Fruit fly (Drosophila melanogaster): ENCODE measurements around the gene dre4.
A peak's percentile ranks its signal among the peaks of the same experiment; 100 is the strongest.

dre4 gene

dm6 chr3L:1906208-1906607 is 30.1 kb upstream of the dre4 start:
- TF ChIP-seq CG14655 (GFP tag; optimal IDR thresholded peaks at IDR 0.05) (no peak), CG8159 (tag; optimal IDR thresholded peaks at IDR 0.05) (peak; percentile 4), Snoo (tag; optimal IDR thresholded peaks at IDR 0.05) (no peak), CG9948 (tag; optimal IDR thresholded peaks at IDR 0.05) (no peak), Pif1B (GFP tag; optimal IDR thresholded peaks at IDR 0.05) (no peak), CG12605 (GFP tag; IDR thresholded peaks at IDR 0.05) (no peak), Pif1A (GFP tag; optimal IDR thresholded peaks at IDR 0.05) (peak; percentile 19), CG15710 (tag; optimal IDR thresholded peaks at IDR 0.05) (no peak), fd96Ca (GFP tag; IDR thresholded peaks at IDR 0.05) (no peak)

- no peak for TF ChIP-seq CG12605 (GFP tag; IDR thresholded peaks at IDR 0.05)
- TF ChIP-seq CG4496 (GFP tag; IDR thresholded peaks at IDR 0.05) = no peak
- no peak for TF ChIP-seq Snoo (tag; optimal IDR thresholded peaks at IDR 0.05)
- peak; percentile 12 for TF ChIP-seq Pif1B (GFP tag; optimal IDR thresholded peaks at IDR 0.05)
- peak; percentile 47; the same call in 2 of the 3 replicates for TF ChIP-seq fd96Ca (GFP tag; IDR thresholded peaks at IDR 0.05)
- no peak for TF ChIP-seq CG17806 (tag; optimal IDR thresholded peaks at IDR 0.05)
- peak; percentile 39 for TF ChIP-seq Pif1A (GFP tag; optimal IDR thresholded peaks at IDR 0.05)
- TF ChIP-seq CG8301 (tag; optimal IDR thresholded peaks at IDR 0.05) = peak; percentile 36
- TF ChIP-seq rn (GFP tag; IDR thresholded peaks at IDR 0.05) = no peak
- TF ChIP-seq CG15710 (tag; optimal IDR thresholded peaks at IDR 0.05) = peak; percentile 23
- peak; percentile 19; the same call in 1 of the 2 replicates for TF ChIP-seq CG32121 (GFP tag; IDR thresholded peaks at IDR 0.05)
- TF ChIP-seq EcR (GFP tag; optimal IDR thresholded peaks at IDR 0.05) = no peak
- TF ChIP-seq CG34367 (tag; optimal IDR thresholded peaks at IDR 0.05) = no peak
- no peak for TF ChIP-seq Ets98B (GFP tag; IDR thresholded peaks at IDR 0.05)
- TF ChIP-seq D1 (tag; optimal IDR thresholded peaks at IDR 0.05) = no peak
- peak; percentile 40 for TF ChIP-seq CG8159 (tag; optimal IDR thresholded peaks at IDR 0.05)
- peak; percentile 14 for TF ChIP-seq CG14655 (GFP tag; optimal IDR thresholded peaks at IDR 0.05)
- no peak for TF ChIP-seq CG13204 (GFP tag; optimal IDR thresholded peaks at IDR 0.05)
- no peak for TF ChIP-seq gl (tag; optimal IDR thresholded peaks at IDR 0.05)
- no peak for TF ChIP-seq CG10348 (GFP tag; IDR thresholded peaks at IDR 0.05)
- TF ChIP-seq CG9948 (tag; optimal IDR thresholded peaks at IDR 0.05) = no peak
These were observed 29.2 kb upstream of the dre4 start for dm6 chr3L:1905273-1905672.

dm6 chr3L:1904440-1904839 is 28.3 kb upstream of the dre4 start:
- TF ChIP-seq Pif1A (GFP tag; optimal IDR thresholded peaks at IDR 0.05) (no peak), fd96Ca (GFP tag; IDR thresholded peaks at IDR 0.05) (0 out of 3 replicates have a peak, but pooled peaks have one; percentile 16)

dm6 chr3L:1900633-1901032 is 24.5 kb upstream of the dre4 start:
- TF ChIP-seq EcR (GFP tag; optimal IDR thresholded peaks at IDR 0.05) = no peak
- peak; percentile 94 for TF ChIP-seq CG32121 (GFP tag; IDR thresholded peaks at IDR 0.05)
- TF ChIP-seq D1 (tag; optimal IDR thresholded peaks at IDR 0.05) = no peak
- peak; percentile 60 for TF ChIP-seq CG8301 (tag; optimal IDR thresholded peaks at IDR 0.05)
- TF ChIP-seq CG9948 (tag; optimal IDR thresholded peaks at IDR 0.05) = no peak
- peak; percentile 50 for TF ChIP-seq Pif1A (GFP tag; optimal IDR thresholded peaks at IDR 0.05)
- no peak for TF ChIP-seq gl (tag; optimal IDR thresholded peaks at IDR 0.05)
- peak; percentile 37 for TF ChIP-seq CG17806 (tag; optimal IDR thresholded peaks at IDR 0.05)
- peak; percentile 90 for TF ChIP-seq Ets98B (GFP tag; IDR thresholded peaks at IDR 0.05)
- peak; percentile 87 for TF ChIP-seq CG4496 (GFP tag; IDR thresholded peaks at IDR 0.05)
- TF ChIP-seq CG10348 (GFP tag; IDR thresholded peaks at IDR 0.05) = peak; percentile 29; the same call in 1 of the 2 replicates
- no peak for TF ChIP-seq Snoo (tag; optimal IDR thresholded peaks at IDR 0.05)
- no peak for TF ChIP-seq CG13204 (GFP tag; optimal IDR thresholded peaks at IDR 0.05)
- TF ChIP-seq Pif1B (GFP tag; optimal IDR thresholded peaks at IDR 0.05) = peak; percentile 5
- peak; percentile 58; the same call in 2 of the 3 replicates for TF ChIP-seq fd96Ca (GFP tag; IDR thresholded peaks at IDR 0.05)
- TF ChIP-seq CG15710 (tag; optimal IDR thresholded peaks at IDR 0.05) = no peak
- no peak for TF ChIP-seq CG34367 (tag; optimal IDR thresholded peaks at IDR 0.05)
- peak; percentile 78 for TF ChIP-seq CG12605 (GFP tag; IDR thresholded peaks at IDR 0.05)
- peak; percentile 49 for TF ChIP-seq CG14655 (GFP tag; optimal IDR thresholded peaks at IDR 0.05)
- TF ChIP-seq rn (GFP tag; IDR thresholded peaks at IDR 0.05) = peak; percentile 78
- TF ChIP-seq CG8159 (tag; optimal IDR thresholded peaks at IDR 0.05) = peak; percentile 38

dm6 chr3L:1899616-1900015 is 23.5 kb upstream of the dre4 start:
- TF ChIP-seq D1 (tag; optimal IDR thresholded peaks at IDR 0.05) = no peak
- no peak for TF ChIP-seq gl (tag; optimal IDR thresholded peaks at IDR 0.05)
- 0 out of 3 replicates have a peak, but pooled peaks have one; percentile 37 for TF ChIP-seq CG4496 (GFP tag; IDR thresholded peaks at IDR 0.05)
- TF ChIP-seq Snoo (tag; optimal IDR thresholded peaks at IDR 0.05) = no peak
- TF ChIP-seq EcR (GFP tag; optimal IDR thresholded peaks at IDR 0.05) = peak; percentile 78
- no peak for TF ChIP-seq CG32121 (GFP tag; IDR thresholded peaks at IDR 0.05)

- TF ChIP-seq CG15710 (tag; optimal IDR thresholded peaks at IDR 0.05) = no peak
- no peak for TF ChIP-seq CG32121 (GFP tag; IDR thresholded peaks at IDR 0.05)
- no peak for TF ChIP-seq CG17806 (tag; optimal IDR thresholded peaks at IDR 0.05)
- no peak for TF ChIP-seq CG8301 (tag; optimal IDR thresholded peaks at IDR 0.05)
- no peak for TF ChIP-seq D1 (tag; optimal IDR thresholded peaks at IDR 0.05)
- TF ChIP-seq Ets98B (GFP tag; IDR thresholded peaks at IDR 0.05) = no peak
- TF ChIP-seq fd96Ca (GFP tag; IDR thresholded peaks at IDR 0.05) = no peak
- TF ChIP-seq Pif1B (GFP tag; optimal IDR thresholded peaks at IDR 0.05) = no peak
- no peak for TF ChIP-seq CG14655 (GFP tag; optimal IDR thresholded peaks at IDR 0.05)
- TF ChIP-seq CG9948 (tag; optimal IDR thresholded peaks at IDR 0.05) = no peak
- TF ChIP-seq Pif1A (GFP tag; optimal IDR thresholded peaks at IDR 0.05) = no peak
- no peak for TF ChIP-seq rn (GFP tag; IDR thresholded peaks at IDR 0.05)
- TF ChIP-seq CG12605 (GFP tag; IDR thresholded peaks at IDR 0.05) = no peak
- TF ChIP-seq CG13204 (GFP tag; optimal IDR thresholded peaks at IDR 0.05) = no peak
- no peak for TF ChIP-seq CG8159 (tag; optimal IDR thresholded peaks at IDR 0.05)
- TF ChIP-seq gl (tag; optimal IDR thresholded peaks at IDR 0.05) = no peak
- no peak for TF ChIP-seq CG10348 (GFP tag; IDR thresholded peaks at IDR 0.05)
- TF ChIP-seq CG4496 (GFP tag; IDR thresholded peaks at IDR 0.05) = no peak
- no peak for TF ChIP-seq EcR (GFP tag; optimal IDR thresholded peaks at IDR 0.05)
These were observed 21.6 kb upstream of the dre4 start for dm6 chr3L:1897709-1898108.
